Worm (Caenorhabditis elegans) whole organism, late embryonic: ENCODE data around the gene zip-10.

Experiments
- F13H6.1 ChIP-seq: sonication (generic microtip); optimal IDR thresholded peaks from 2 replicates; lab custom pipeline; 2016; ENCODE audit warnings: missing genetic modification characterization, missing compliant biosample characterization
- K09A11.1 ChIP-seq: sonication (generic microtip); optimal IDR thresholded peaks from 2 replicates; lab custom pipeline; 2017; ENCODE audit warnings: antibody characterized with exemption, mild to moderate bottlenecking, missing genetic modification characterization, missing compliant biosample characterization; ENCODE audit not compliant: insufficient read depth
- ahr-1 ChIP-seq: sonication (generic microtip); optimal IDR thresholded peaks from 2 replicates; lab custom pipeline; 2016; ENCODE audit warnings: missing genetic modification characterization, missing compliant biosample characterization
- ceh-14 ChIP-seq: sonication (generic microtip); optimal IDR thresholded peaks from 2 replicates; lab custom pipeline; 2016; ENCODE audit warnings: missing genotype, missing genetic modification characterization, missing compliant biosample characterization
- ceh-30 ChIP-seq: fragments of 150-350 bp; optimal IDR thresholded peaks from 2 replicates; lab custom pipeline; 2014; ENCODE audit warnings: missing biosample characterization, missing genetic modification characterization
- ceh-31 ChIP-seq: sonication (generic microtip); optimal IDR thresholded peaks from 2 replicates; lab custom pipeline; 2016; ENCODE audit warnings: missing genetic modification characterization, missing compliant biosample characterization
- ceh-34 ChIP-seq: sonication (generic microtip); optimal IDR thresholded peaks from 2 replicates; lab custom pipeline; 2016; ENCODE audit warnings: mild to moderate bottlenecking, missing genetic modification characterization, missing compliant biosample characterization
- ceh-45 ChIP-seq: fragments of 200-800 bp; sonication (Bioruptor generic); IDR thresholded peaks from 2 replicates; pipeline ENCODE4 v1.3.6; 2022; ENCODE audit warnings: missing genetic modification reagents, missing genetic modification characterization, missing compliant biosample characterization
- ceh-48 ChIP-seq: sonication (generic microtip); optimal IDR thresholded peaks from 2 replicates; lab custom pipeline; 2016; ENCODE audit warnings: missing genetic modification characterization, inconsistent platforms, missing compliant biosample characterization
- dmd-4 ChIP-seq: sonication (generic microtip); optimal IDR thresholded peaks from 2 replicates; lab custom pipeline; 2016; ENCODE audit warnings: borderline replicate concordance, missing genetic modification characterization, missing compliant biosample characterization
- dve-1 ChIP-seq: sonication (generic microtip); optimal IDR thresholded peaks from 2 replicates; lab custom pipeline; 2017; ENCODE audit warnings: antibody characterized with exemption, mild to moderate bottlenecking, missing genetic modification characterization, missing compliant biosample characterization
- elt-2 ChIP-seq: sonication (generic microtip); optimal IDR thresholded peaks from 2 replicates; lab custom pipeline; 2016; ENCODE audit warnings: missing genetic modification reagents, missing genetic modification characterization, missing compliant biosample characterization
- elt-4 ChIP-seq: sonication (generic microtip); optimal IDR thresholded peaks from 2 replicates; lab custom pipeline; 2016; ENCODE audit warnings: missing genetic modification characterization, missing compliant biosample characterization
- eyg-1 ChIP-seq: sonication (generic microtip); optimal IDR thresholded peaks from 2 replicates; lab custom pipeline; 2016; ENCODE audit warnings: missing genotype, missing genetic modification characterization, missing compliant biosample characterization
- fax-1 ChIP-seq: sonication (generic microtip); optimal IDR thresholded peaks from 2 replicates; lab custom pipeline; 2016; ENCODE audit warnings: missing genotype, missing genetic modification characterization, missing compliant biosample characterization
- fkh-6 ChIP-seq: sonication (generic microtip); optimal IDR thresholded peaks from 2 replicates; lab custom pipeline; 2016; ENCODE audit warnings: missing genetic modification characterization, missing compliant biosample characterization
- hlh-30 ChIP-seq: sonication (generic microtip); optimal IDR thresholded peaks from 2 replicates; lab custom pipeline; 2017; ENCODE audit warnings: antibody characterized with exemption, missing genetic modification characterization, missing compliant biosample characterization; ENCODE audit not compliant: insufficient read depth
- hlh-6 ChIP-seq: sonication (generic microtip); optimal IDR thresholded peaks from 2 replicates; lab custom pipeline; 2016; ENCODE audit warnings: missing genotype, missing genetic modification characterization, missing compliant biosample characterization
- hlh-8 ChIP-seq: sonication (generic microtip); optimal IDR thresholded peaks from 2 replicates; lab custom pipeline; 2016; ENCODE audit warnings: missing genotype, missing genetic modification characterization, missing compliant biosample characterization
- mec-3 ChIP-seq: sonication (generic microtip); optimal IDR thresholded peaks from 2 replicates; lab custom pipeline; 2016; ENCODE audit warnings: borderline replicate concordance, missing genetic modification characterization, missing compliant biosample characterization
- nhr-11 ChIP-seq: fragments of 150-350 bp; optimal IDR thresholded peaks from 2 replicates; lab custom pipeline; 2014; ENCODE audit warnings: missing biosample characterization, missing genetic modification characterization
- odd-2 ChIP-seq: sonication (generic microtip); optimal IDR thresholded peaks from 2 replicates; lab custom pipeline; 2017; ENCODE audit warnings: antibody characterized with exemption, mild to moderate bottlenecking, missing genetic modification characterization, missing compliant biosample characterization
- pag-3 ChIP-seq: sonication (generic microtip); optimal IDR thresholded peaks from 2 replicates; lab custom pipeline; 2016; ENCODE audit warnings: missing compliant biosample characterization, missing genetic modification characterization, borderline replicate concordance
- pqm-1 ChIP-seq: sonication (generic microtip); optimal IDR thresholded peaks from 2 replicates; lab custom pipeline; 2016; ENCODE audit warnings: missing genetic modification characterization, missing compliant biosample characterization
- rnt-1 ChIP-seq: sonication (generic microtip); optimal IDR thresholded peaks from 2 replicates; lab custom pipeline; 2016; ENCODE audit warnings: missing genetic modification characterization, missing compliant biosample characterization
- sdc-2 ChIP-seq: sonication (generic microtip); optimal IDR thresholded peaks from 2 replicates; lab custom pipeline; 2016; ENCODE audit warnings: missing genotype, missing genetic modification characterization, missing compliant biosample characterization
- syd-9 ChIP-seq: sonication (generic microtip); optimal IDR thresholded peaks from 2 replicates; lab custom pipeline; 2016; ENCODE audit warnings: mild to moderate bottlenecking, missing genetic modification characterization, moderate library complexity, missing compliant biosample characterization
- tbx-2 ChIP-seq: sonication (generic microtip); optimal IDR thresholded peaks from 2 replicates; lab custom pipeline; 2016; ENCODE audit warnings: missing genetic modification characterization, missing compliant biosample characterization
- ttx-3 ChIP-seq: sonication (generic microtip); optimal IDR thresholded peaks from 2 replicates; lab custom pipeline; 2016; ENCODE audit warnings: missing genetic modification reagents, missing genetic modification characterization, missing compliant biosample characterization
- unc-3 ChIP-seq, 2 experiments: fragments of 200-800 bp in 1 of 2; sonication (Bioruptor generic) in 1 of 2; sonication (generic microtip) in 1 of 2; conservative IDR thresholded peaks in 1 of 2; optimal IDR thresholded peaks in 1 of 2; 2 replicates each; pipeline versions ENCODE4 v1.3.6 to Lab custom; 2016 to 2022; ENCODE audit warnings: missing compliant biosample characterization in 2 of 2, missing genetic modification characterization in 2 of 2, missing genetic modification reagents in 1 of 2
- zip-5 ChIP-seq: sonication (generic microtip); optimal IDR thresholded peaks from 2 replicates; lab custom pipeline; 2016; ENCODE audit warnings: missing genetic modification characterization, missing compliant biosample characterization

Gene zip-10

DNA sequence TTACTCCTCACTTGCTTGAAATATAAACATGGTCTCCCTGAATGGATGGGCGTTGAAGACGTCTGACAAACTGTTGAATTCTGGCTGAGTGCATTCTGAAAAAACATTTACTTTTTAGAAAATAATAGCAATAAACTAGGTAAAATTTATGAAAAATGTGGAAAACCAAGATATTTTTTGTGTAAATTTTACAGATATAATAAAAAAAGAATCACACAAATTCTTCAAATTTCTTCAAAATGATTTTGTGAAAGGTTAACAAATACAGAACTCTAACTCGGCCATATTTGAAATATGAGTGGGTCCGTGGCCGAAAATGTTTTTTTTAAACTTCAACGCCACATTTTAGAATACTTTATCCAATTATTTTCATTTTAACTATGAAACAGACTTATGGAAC, 32.4 kb downstream of the zip-10 start, which contains the start of gene glb-15:
Gene glb-15 (minus strand): TSS at position 101 of the 400 bp plus-strand sequence.
- no peak for TF ChIP-seq ceh-31
- TF ChIP-seq ttx-3, result no peak
- TF ChIP-seq tbx-2 (tag; lab: Kevin White, UChicago), result no peak
- TF ChIP-seq elt-4 (tag; lab: Kevin White, UChicago), result no peak
- no peak for TF ChIP-seq fkh-6 (tag; lab: Kevin White, UChicago)
- TF ChIP-seq dve-1 (tag; lab: Kevin White, UChicago), result no peak
- no peak for TF ChIP-seq hlh-30 (tag; lab: Kevin White, UChicago)
- TF ChIP-seq dmd-4 (tag; lab: Kevin White, UChicago), result no peak
- no peak for TF ChIP-seq hlh-6
- TF ChIP-seq ceh-45 (GFP tag; lab: Robert Waterston, UW), result no peak

- TF ChIP-seq ceh-14 (tag; lab: Kevin White, UChicago), result no peak
- no peak for TF ChIP-seq tbx-2 (tag; lab: Kevin White, UChicago)
- TF ChIP-seq elt-2 (tag; lab: Kevin White, UChicago), result no peak
- no peak for TF ChIP-seq pag-3 (tag; lab: Kevin White, UChicago)
- TF ChIP-seq hlh-8 (tag; lab: Kevin White, UChicago), result no peak
- TF ChIP-seq rnt-1 (tag; lab: Kevin White, UChicago), result no peak
- TF ChIP-seq ceh-45 (GFP tag; lab: Robert Waterston, UW), result no peak
- no peak for TF ChIP-seq eyg-1 (tag; lab: Kevin White, UChicago)
- no peak for TF ChIP-seq mec-3 (tag; lab: Kevin White, UChicago)
- no peak for TF ChIP-seq sdc-2
- no peak for TF ChIP-seq fax-1
- TF ChIP-seq, all 69 proteins: peak for 0
These were observed 33.7 kb downstream of the zip-10 start for ce11 chrV:11616813-11617212.

DNA sequence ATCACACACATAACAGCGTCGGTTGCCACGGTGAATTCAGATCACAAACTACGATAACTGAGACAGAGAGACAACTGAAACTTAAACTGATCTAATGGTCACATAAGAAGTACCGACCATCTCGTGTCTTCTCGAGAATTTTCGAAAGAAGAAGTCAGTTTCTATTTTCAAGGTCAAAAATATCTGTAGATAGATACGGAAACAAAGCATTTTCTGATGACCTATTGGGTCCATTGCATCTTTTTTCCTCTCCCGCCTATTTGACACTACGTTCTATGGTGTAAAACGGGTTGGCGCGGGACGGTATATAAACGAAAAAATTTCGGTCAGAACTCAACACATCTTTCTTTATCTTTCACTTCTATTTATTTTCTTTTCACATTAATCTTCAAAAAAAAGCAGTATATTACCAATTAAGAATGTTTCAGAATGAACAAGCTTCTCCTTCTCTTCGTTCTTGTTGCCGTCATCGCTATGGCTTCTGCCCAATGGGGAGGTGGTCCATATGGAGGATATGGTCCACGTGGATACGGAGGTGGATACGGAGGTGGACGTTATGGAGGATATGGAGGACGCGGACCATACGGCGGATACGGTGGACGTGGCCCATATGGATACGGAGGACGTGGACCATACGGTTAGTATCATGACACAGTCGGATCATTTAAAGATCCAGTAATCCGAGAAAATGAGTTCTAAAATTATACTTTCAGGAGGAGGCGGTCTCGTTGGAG, 34.4 kb downstream of the zip-10 start, which contains the start of gene nlp-24:
Gene nlp-24 (plus strand): TSS at position 429 of the 734 bp plus-strand sequence.
- TF ChIP-seq nhr-11, result no peak
- no peak for TF ChIP-seq dve-1 (tag; lab: Kevin White, UChicago)
- TF ChIP-seq pqm-1, result no peak
- TF ChIP-seq ceh-30, result no peak
- no peak for TF ChIP-seq odd-2 (tag; lab: Kevin White, UChicago)
- TF ChIP-seq ceh-34 (tag; lab: Kevin White, UChicago), result no peak
- TF ChIP-seq ceh-48 (tag; lab: Kevin White, UChicago), result no peak
- TF ChIP-seq dmd-4 (tag; lab: Kevin White, UChicago), result no peak
- TF ChIP-seq F13H6.1 (tag; lab: Kevin White, UChicago), result no peak
- TF ChIP-seq ahr-1 (tag; lab: Kevin White, UChicago), result no peak
- no peak for TF ChIP-seq syd-9 (tag; lab: Kevin White, UChicago)
- TF ChIP-seq zip-5 (tag; lab: Kevin White, UChicago), result no peak
- TF ChIP-seq K09A11.1 (tag; lab: Kevin White, UChicago), result no peak
- no peak for TF ChIP-seq hlh-30 (tag; lab: Kevin White, UChicago)

DNA sequence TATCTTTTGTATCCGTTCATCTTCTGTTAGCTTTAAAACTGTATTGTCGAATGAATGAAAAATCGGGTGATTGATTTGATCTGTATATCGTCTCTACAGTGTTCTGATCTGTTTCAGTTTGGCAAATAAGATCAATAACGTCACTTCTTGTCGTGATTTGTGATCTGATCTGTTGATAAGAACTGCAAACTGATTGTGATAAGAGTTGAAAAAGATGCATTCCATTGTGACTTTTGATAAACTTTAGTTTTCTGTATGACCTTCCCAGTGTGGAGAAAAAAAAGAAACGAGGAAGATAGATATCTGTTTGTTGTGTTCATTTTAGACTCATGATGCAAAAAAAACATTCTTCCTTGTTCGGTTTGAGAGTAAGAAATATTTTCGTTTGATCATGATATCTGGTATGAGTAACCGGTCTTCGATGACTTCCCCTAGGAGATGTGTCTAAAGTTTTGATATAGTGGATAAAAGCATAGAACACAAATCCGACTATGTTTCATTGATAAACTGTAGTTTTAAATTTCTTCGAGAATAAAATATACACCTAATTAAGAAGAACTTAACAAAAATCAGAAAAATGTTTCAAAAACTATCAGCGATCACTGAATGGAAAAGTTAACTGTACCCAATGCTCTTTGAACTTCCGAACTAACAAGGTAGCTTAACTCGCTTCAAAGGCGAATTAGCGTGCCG, 35.6 kb downstream of the zip-10 start:
- no peak for TF ChIP-seq unc-3 (GFP tag; conservative IDR thresholded peaks at IDR 0.05; lab: Robert Waterston, UW)
- no peak for TF ChIP-seq unc-3 (tag; optimal IDR thresholded peaks at IDR 0.05; lab: Kevin White, UChicago)
- TF ChIP-seq elt-2 (tag; lab: Kevin White, UChicago), result peak; percentile 80
